Worm (Caenorhabditis elegans) whole organism, L2 larva: ENCODE results near the gene toe-2.

Source experiments
- R02D3.7 ChIP-seq: fragments of 150-350 bp; optimal IDR thresholded peaks from 2 replicates; lab custom pipeline; 2014; ENCODE audit warnings: missing biosample characterization, missing genetic modification characterization
- alr-1 ChIP-seq: fragments of 150-350 bp; optimal IDR thresholded peaks from 2 replicates; lab custom pipeline; 2014; ENCODE audit warnings: missing biosample characterization, missing genetic modification characterization
- ceh-82 ChIP-seq: fragments of 150-350 bp; optimal IDR thresholded peaks from 2 replicates; lab custom pipeline; 2014; ENCODE audit warnings: missing biosample characterization, missing genetic modification characterization
- fos-1 ChIP-seq: fragments of 150-350 bp; optimal IDR thresholded peaks from 2 replicates; lab custom pipeline; 2014; ENCODE audit warnings: missing biosample characterization, missing genetic modification characterization
- lsy-2 ChIP-seq, 2 experiments: fragments of 150-350 bp in 1 of 2; sonication (generic microtip) in 1 of 2; optimal IDR thresholded peaks; 2 replicates each; lab custom pipeline; 2014 to 2017; ENCODE audit warnings: missing biosample characterization in 2 of 2, missing genetic modification characterization in 2 of 2
- mbf-1 ChIP-seq: sonication (generic microtip); optimal IDR thresholded peaks from 2 replicates; lab custom pipeline; 2017; ENCODE audit warnings: missing biosample characterization, missing genetic modification characterization
- nhr-237 ChIP-seq: fragments of 150-350 bp; optimal IDR thresholded peaks from 2 replicates; lab custom pipeline; 2014; ENCODE audit warnings: missing biosample characterization, missing genetic modification characterization
- skn-1 ChIP-seq: sonication (generic microtip); optimal IDR thresholded peaks from 2 replicates; lab custom pipeline; 2017; ENCODE audit warnings: missing biosample characterization, missing genetic modification characterization
- unc-39 ChIP-seq: fragments of 150-350 bp; optimal IDR thresholded peaks from 2 replicates; lab custom pipeline; 2014; ENCODE audit warnings: missing biosample characterization, missing genetic modification characterization
- unc-62 ChIP-seq: fragments of 150-350 bp; optimal IDR thresholded peaks from 2 replicates; lab custom pipeline; 2014; ENCODE audit warnings: missing biosample characterization, missing genetic modification reagents, missing genetic modification characterization
- zag-1 ChIP-seq: fragments of 150-350 bp; optimal IDR thresholded peaks from 2 replicates; lab custom pipeline; 2014; ENCODE audit warnings: missing biosample characterization, missing genetic modification characterization
- ztf-4 ChIP-seq: fragments of 150-350 bp; optimal IDR thresholded peaks from 2 replicates; lab custom pipeline; 2014; ENCODE audit warnings: missing biosample characterization, missing genetic modification characterization

DNA sequence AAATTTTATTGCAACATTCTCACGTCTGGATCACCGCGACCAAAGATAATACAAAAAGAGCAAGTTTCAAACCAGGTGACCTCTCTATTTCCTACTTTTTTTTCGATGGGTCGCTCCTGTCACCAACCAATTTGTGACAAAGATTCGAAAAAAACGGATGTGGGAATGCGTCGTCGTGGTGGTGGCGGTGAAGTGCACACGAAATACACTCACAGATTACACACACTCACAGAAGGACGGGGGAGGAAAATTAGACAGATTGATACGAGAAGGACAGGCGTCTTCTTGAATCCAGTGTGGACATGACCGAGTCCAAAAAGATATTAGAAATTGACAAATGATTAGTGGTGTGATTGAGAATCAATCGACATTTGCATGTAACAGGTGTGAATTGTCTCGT, 38.4 kb downstream of the toe-2 start:
- TF ChIP-seq mbf-1 (tag; lab: Kevin White, UChicago) (no peak), unc-62 (GFP tag; lab: Kevin White, UChicago) (no peak), R02D3.7 (tag; lab: Kevin White, UChicago) (no peak), unc-39 (tag; lab: Kevin White, UChicago) (no peak), zag-1 (tag; lab: Kevin White, UChicago) (no peak), nhr-237 (no peak), alr-1 (tag; lab: Kevin White, UChicago) (no peak), skn-1 (tag; lab: Kevin White, UChicago) (no peak), lsy-2 (tag; optimal IDR thresholded peaks at IDR 0.05; lab: Kevin White, UChicago) (no peak), ceh-82 (tag; lab: Kevin White, UChicago) (no peak), ztf-4 (tag; lab: Kevin White, UChicago) (no peak), fos-1 (tag; lab: Kevin White, UChicago) (no peak)
